Fruit fly (Drosophila melanogaster) whole organism, embryonic: ENCODE data around the gene Sgs1.
A peak's percentile ranks its signal among the peaks of the same experiment; 100 is the strongest.

Source experiments
- CG10366 ChIP-seq: fragments of 200-800 bp; sonication (Bioruptor generic); IDR thresholded peaks from 2 replicates; pipeline ENCODE4 v1.3.6; 2022; ENCODE audit warnings: missing biosample characterization, missing genetic modification characterization
- CG11723 ChIP-seq: fragments of 200-800 bp; sonication (Bioruptor generic); optimal IDR thresholded peaks from 2 replicates; lab custom pipeline; 2017; ENCODE audit warnings: missing biosample characterization, mild to moderate bottlenecking, missing genetic modification characterization
- CG12391 ChIP-seq: fragments of 200-800 bp; sonication (Bioruptor generic); optimal IDR thresholded peaks from 3 replicates; lab custom pipeline; 2018; ENCODE audit warnings: missing biosample characterization, mild to moderate bottlenecking, missing genetic modification characterization, moderate library complexity
- CG13424 ChIP-seq: fragments of 200-800 bp; sonication (Bioruptor generic); optimal IDR thresholded peaks from 2 replicates; lab custom pipeline; 2019; ENCODE audit warnings: missing biosample characterization, mild to moderate bottlenecking, missing genetic modification characterization, moderate library complexity
- CG14441 ChIP-seq: fragments of 200-800 bp; sonication (Bioruptor generic); IDR thresholded peaks from 2 replicates; pipeline ENCODE4 v1.3.6; 2022; ENCODE audit warnings: missing biosample characterization, missing genetic modification characterization
- CG14860 ChIP-seq: fragments of 200-800 bp; sonication (Bioruptor generic); IDR thresholded peaks from 3 replicates; pipeline ENCODE4 v1.3.6; 2022; ENCODE audit warnings: missing biosample characterization, missing genetic modification characterization; ENCODE audit not compliant: partially characterized antibody
- CG2889 ChIP-seq: fragments of 200-800 bp; sonication (Bioruptor generic); IDR thresholded peaks from 3 replicates; pipeline ENCODE4 v1.3.6; 2022; ENCODE audit warnings: missing biosample characterization, missing genetic modification characterization
- CG30403 ChIP-seq: fragments of 200-800 bp; sonication (Bioruptor generic); optimal IDR thresholded peaks from 3 replicates; lab custom pipeline; 2016; ENCODE audit warnings: missing biosample characterization, missing genetic modification characterization
- CG3065 ChIP-seq: fragments of 200-800 bp; sonication (Bioruptor generic); optimal IDR thresholded peaks from 2 replicates; lab custom pipeline; 2016; ENCODE audit warnings: missing biosample characterization, missing genetic modification characterization
- CG32532 ChIP-seq: fragments of 200-800 bp; sonication (Bioruptor generic); IDR thresholded peaks from 2 replicates; pipeline ENCODE4 v1.3.6; 2022; ENCODE audit warnings: missing biosample characterization, missing genetic modification characterization
- CG4282 ChIP-seq: fragments of 200-800 bp; sonication (Bioruptor generic); optimal IDR thresholded peaks from 2 replicates; lab custom pipeline; 2016; ENCODE audit warnings: missing biosample characterization, missing genetic modification characterization
- CG4820 ChIP-seq: fragments of 200-800 bp; sonication (Bioruptor generic); optimal IDR thresholded peaks from 3 replicates; lab custom pipeline; 2016; ENCODE audit warnings: missing biosample characterization, missing genetic modification characterization
- CG5180 ChIP-seq: fragments of 200-800 bp; sonication (Bioruptor generic); optimal IDR thresholded peaks from 3 replicates; lab custom pipeline; 2017; ENCODE audit warnings: missing biosample characterization, missing genetic modification characterization, mild to moderate bottlenecking, moderate library complexity, missing genetic modification reagents
- CG6254 ChIP-seq: fragments of 200-800 bp; sonication (Bioruptor generic); optimal IDR thresholded peaks from 3 replicates; lab custom pipeline; 2017; ENCODE audit warnings: mild to moderate bottlenecking, missing biosample characterization, missing genetic modification reagents, missing genetic modification characterization
- CG7963 ChIP-seq: fragments of 200-800 bp; sonication (Bioruptor generic); IDR thresholded peaks from 3 replicates; pipeline ENCODE4 v1.3.6; 2022; ENCODE audit warnings: missing biosample characterization, missing genetic modification characterization; ENCODE audit not compliant: partially characterized antibody
- CG9727 ChIP-seq: fragments of 200-800 bp; sonication (Bioruptor generic); optimal IDR thresholded peaks from 3 replicates; lab custom pipeline; 2017; ENCODE audit warnings: missing biosample characterization, mild to moderate bottlenecking, missing genetic modification characterization
- D ChIP-seq, 2 experiments: fragments of 200-800 bp in 1 of 2; fragments of >200 bp in 1 of 2; sonication (Bioruptor generic) in 1 of 2; optimal IDR thresholded peaks; 2 replicates in 1 of 2; 3 replicates in 1 of 2; lab custom pipeline; 2017; ENCODE audit warnings: mild to moderate bottlenecking in 1 of 2, missing biosample characterization in 1 of 2, missing genetic modification characterization in 1 of 2, missing genetic modification reagents in 1 of 2
- E2f1 ChIP-seq: fragments of 200-800 bp; sonication (Bioruptor generic); IDR thresholded peaks from 2 replicates; pipeline ENCODE4 v1.3.6; 2022; ENCODE audit warnings: missing biosample characterization, missing genetic modification characterization
- Mad ChIP-seq: fragments of 200-800 bp; sonication (Bioruptor generic); optimal IDR thresholded peaks from 2 replicates; lab custom pipeline; 2016; ENCODE audit warnings: missing biosample characterization, missing genetic modification characterization
- Myb ChIP-seq: fragments of 200-800 bp; sonication (Bioruptor generic); optimal IDR thresholded peaks from 2 replicates; lab custom pipeline; 2016; ENCODE audit warnings: missing biosample characterization, missing genetic modification characterization
- NC2β ChIP-seq: fragments of 200-800 bp; sonication (Bioruptor generic); optimal IDR thresholded peaks from 2 replicates; lab custom pipeline; 2016; ENCODE audit warnings: missing biosample characterization, missing genetic modification characterization
- Nf-YB ChIP-seq: fragments of 200-800 bp; sonication (Bioruptor generic); optimal IDR thresholded peaks from 3 replicates; lab custom pipeline; 2019; ENCODE audit warnings: missing biosample characterization, mild to moderate bottlenecking, missing genetic modification characterization, moderate library complexity
- Sin3A ChIP-seq: fragments of >200 bp; optimal IDR thresholded peaks from 2 replicates; lab custom pipeline; 2018
- Six4 ChIP-seq: fragments of 200-800 bp; sonication (Bioruptor generic); optimal IDR thresholded peaks from 2 replicates; lab custom pipeline; 2016; ENCODE audit warnings: missing biosample characterization, missing genetic modification characterization
- Sox100B ChIP-seq: fragments of 200-800 bp; sonication (Bioruptor generic); optimal IDR thresholded peaks from 3 replicates; lab custom pipeline; 2018; ENCODE audit warnings: missing biosample characterization, mild to moderate bottlenecking, missing genetic modification characterization
- Ssrp ChIP-seq: fragments of 200-800 bp; sonication (Bioruptor generic); optimal IDR thresholded peaks from 2 replicates; lab custom pipeline; 2018; ENCODE audit warnings: missing biosample characterization, mild to moderate bottlenecking, missing genetic modification characterization, moderate library complexity
- Stat92E ChIP-seq, 3 experiments: fragments of >200 bp in 2 of 3; fragments of 200-800 bp in 1 of 3; sonication (Bioruptor generic) in 1 of 3; optimal IDR thresholded peaks; 2 replicates each; lab custom pipeline; 2017 to 2019; ENCODE audit warnings: missing biosample characterization in 3 of 3, missing genetic modification characterization in 3 of 3, mild to moderate bottlenecking in 1 of 3, moderate library complexity in 1 of 3
- ab ChIP-seq: fragments of 200-800 bp; sonication (Bioruptor generic); optimal IDR thresholded peaks from 2 replicates; lab custom pipeline; 2016; ENCODE audit warnings: missing biosample characterization, missing genetic modification characterization
- cad ChIP-seq: fragments of >200 bp; optimal IDR thresholded peaks from 2 replicates; lab custom pipeline; 2017; ENCODE audit warnings: missing biosample characterization, missing genetic modification characterization
- cato ChIP-seq: fragments of 200-800 bp; sonication (Bioruptor generic); optimal IDR thresholded peaks from 2 replicates; lab custom pipeline; 2016; ENCODE audit warnings: missing biosample characterization, missing genetic modification characterization, borderline replicate concordance
- dpn ChIP-seq, 2 experiments: fragments of 200-800 bp; sonication (Bioruptor generic); optimal IDR thresholded peaks; 3 replicates each; lab custom pipeline; 2016; ENCODE audit warnings: missing biosample characterization in 2 of 2, missing genetic modification characterization in 2 of 2
- fd3F ChIP-seq: fragments of 200-800 bp; sonication (Bioruptor generic); optimal IDR thresholded peaks from 2 replicates; lab custom pipeline; 2018; ENCODE audit warnings: missing biosample characterization, mild to moderate bottlenecking, missing genetic modification characterization, moderate library complexity
- gfzf ChIP-seq: fragments of 200-800 bp; sonication (Bioruptor generic); optimal IDR thresholded peaks from 2 replicates; lab custom pipeline; 2016; ENCODE audit warnings: missing biosample characterization, mild to moderate bottlenecking, missing genetic modification characterization, moderate library complexity
- h ChIP-seq: fragments of >200 bp; optimal IDR thresholded peaks from 2 replicates; lab custom pipeline; 2017
- ind ChIP-seq: fragments of 200-800 bp; sonication (Bioruptor generic); optimal IDR thresholded peaks from 3 replicates; lab custom pipeline; 2016; ENCODE audit warnings: missing biosample characterization, missing genetic modification characterization
- ken ChIP-seq: fragments of 200-800 bp; sonication (Bioruptor generic); IDR thresholded peaks from 3 replicates; pipeline ENCODE4 v1.3.6; 2022; ENCODE audit warnings: missing biosample characterization, missing genetic modification characterization
- lab ChIP-seq: fragments of 200-800 bp; sonication (Bioruptor generic); optimal IDR thresholded peaks from 3 replicates; lab custom pipeline; 2017; ENCODE audit warnings: missing biosample characterization, missing genetic modification characterization, mild to moderate bottlenecking, moderate library complexity, missing genetic modification reagents
- nau ChIP-seq: fragments of 200-800 bp; sonication (Bioruptor generic); optimal IDR thresholded peaks from 3 replicates; lab custom pipeline; 2017; ENCODE audit warnings: missing biosample characterization, mild to moderate bottlenecking, missing genetic modification characterization, missing genetic modification reagents
- org-1 ChIP-seq: fragments of 200-800 bp; sonication (Bioruptor generic); optimal IDR thresholded peaks from 2 replicates; lab custom pipeline; 2017; ENCODE audit warnings: missing biosample characterization, missing genetic modification characterization
- pfk ChIP-seq: fragments of 200-800 bp; sonication (Bioruptor generic); optimal IDR thresholded peaks from 2 replicates; lab custom pipeline; 2018; ENCODE audit warnings: missing biosample characterization, mild to moderate bottlenecking, missing genetic modification characterization, moderate library complexity
- pros ChIP-seq: fragments of 200-800 bp; sonication (Bioruptor generic); optimal IDR thresholded peaks from 3 replicates; lab custom pipeline; 2019; ENCODE audit warnings: missing biosample characterization, mild to moderate bottlenecking, missing genetic modification characterization, moderate library complexity
- ranshi ChIP-seq: fragments of 200-800 bp; sonication (Bioruptor generic); IDR thresholded peaks from 2 replicates; pipeline ENCODE4 v1.3.6; 2022; ENCODE audit warnings: missing biosample characterization, missing genetic modification characterization
- salm ChIP-seq: fragments of 200-800 bp; sonication (Bioruptor generic); optimal IDR thresholded peaks from 2 replicates; lab custom pipeline; 2018; ENCODE audit warnings: missing biosample characterization, mild to moderate bottlenecking, missing genetic modification characterization
- sens ChIP-seq: fragments of 200-800 bp; sonication (Bioruptor generic); peaks from one replicate; lab custom pipeline; 2016; ENCODE audit warnings: missing biosample characterization, missing genetic modification characterization
- seq ChIP-seq: fragments of 200-800 bp; sonication (Bioruptor generic); IDR thresholded peaks from 2 replicates; pipeline ENCODE4 v1.3.6; 2022; ENCODE audit warnings: missing biosample characterization, missing genetic modification characterization
- tap ChIP-seq: fragments of 200-800 bp; optimal IDR thresholded peaks from 3 replicates; lab custom pipeline; 2019; ENCODE audit warnings: missing biosample characterization, mild to moderate bottlenecking, missing genetic modification characterization, moderate library complexity
- tin ChIP-seq: fragments of 200-800 bp; sonication (Bioruptor generic); optimal IDR thresholded peaks from 3 replicates; lab custom pipeline; 2016; ENCODE audit warnings: missing biosample characterization, missing genetic modification characterization
- yki ChIP-seq: fragments of >200 bp; optimal IDR thresholded peaks from 3 replicates; lab custom pipeline; 2018
- zfh1 ChIP-seq: fragments of 200-800 bp; sonication (Bioruptor generic); IDR thresholded peaks from 3 replicates; pipeline ENCODE4 v1.3.6; 2022; ENCODE audit warnings: missing biosample characterization, missing genetic modification characterization

Gene Sgs1

DNA sequence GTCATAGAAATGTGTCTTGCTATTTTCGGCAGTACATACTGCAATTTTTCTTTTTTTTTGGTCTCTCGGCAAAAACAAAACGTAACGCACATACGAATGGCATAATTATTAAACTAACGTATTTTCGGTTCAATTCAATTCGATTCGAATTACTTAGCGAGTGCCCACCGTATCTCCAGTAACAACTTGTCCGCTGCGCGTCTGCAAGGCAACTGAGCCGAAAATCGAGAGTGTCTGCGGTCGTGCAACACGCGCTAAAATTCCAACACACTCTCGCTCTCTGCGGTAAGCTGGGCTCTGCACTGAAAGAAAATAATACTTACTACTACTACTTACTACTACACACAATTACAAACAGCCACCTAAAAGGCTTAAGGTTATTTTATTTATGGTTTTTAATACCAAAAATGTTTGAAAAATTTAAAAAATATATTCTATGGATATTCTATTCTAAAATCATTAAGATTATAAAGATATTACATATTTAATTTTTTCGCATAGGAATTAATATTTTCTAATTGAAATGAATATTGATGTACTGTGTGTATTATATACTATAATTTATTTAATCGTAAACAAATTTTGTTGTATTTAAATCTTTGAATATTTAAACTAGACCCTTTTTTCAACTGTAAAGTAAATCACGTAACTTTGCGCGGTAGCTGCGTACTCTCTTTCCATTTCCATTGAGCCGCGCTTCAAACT is 30.5 kb upstream of the Sgs1 start, which contains the start of gene snsl (continued):
- TF ChIP-seq org-1 (GFP tag; lab: Kevin White, UChicago) (peak; percentile 53), NC2β (no peak), Mad (GFP tag; lab: Kevin White, UChicago) (no peak), CG11723 (GFP tag; lab: Kevin White, UChicago) (peak; percentile 35), CG14441 (GFP tag; lab: Robert Waterston, UW) (0 out of 2 replicates have a peak, but pooled peaks have one; percentile 25), cato (no peak), tap (peak; percentile 64), CG4820 (GFP tag; lab: Kevin White, UChicago) (peak; percentile 27), ranshi (GFP tag; lab: Robert Waterston, UW) (no peak), Sox100B (GFP tag; lab: Kevin White, UChicago) (peak; percentile 87), CG9727 (peak; percentile 71), Nf-YB (GFP tag; lab: Kevin White, UChicago) (peak; percentile 56), CG13424 (tag; lab: Kevin White, UChicago) (peak; percentile 88), nau (no peak), Sin3A (no peak), ind (GFP tag; lab: Kevin White, UChicago) (peak; percentile 0), dpn (GFP tag; optimal IDR thresholded peaks at IDR 0.05; lab: Kevin White, UChicago) (peak in 1 of 2 experiments; percentile 52), CG3065 (GFP tag; lab: Kevin White, UChicago) (no peak), pfk (GFP tag; lab: Kevin White, UChicago) (no peak), CG4282 (GFP tag; lab: Kevin White, UChicago) (no peak), D (optimal IDR thresholded peaks at IDR 0.05; lab: Kevin White, UChicago) (no peak), D (GFP tag; optimal IDR thresholded peaks at IDR 0.05; lab: Kevin White, UChicago) (peak; percentile 36), tin (peak; percentile 40), salm (tag; lab: Kevin White, UChicago) (peak; percentile 55), CG5180 (GFP tag; lab: Kevin White, UChicago) (peak; percentile 49), CG14860 (GFP tag; lab: Robert Waterston, UW) (no peak), CG2889 (GFP tag; lab: Robert Waterston, UW) (0 out of 3 replicates have a peak, but pooled peaks have one; percentile 27), Stat92E (GFP tag; optimal IDR thresholded peaks at IDR 0.05; lab: Kevin White, UChicago) (no peak), pros (GFP tag; lab: Kevin White, UChicago) (no peak), sens (GFP tag; lab: Kevin White, UChicago) (peak; percentile 84), Myb (no peak), lab (GFP tag; lab: Kevin White, UChicago) (peak; percentile 56), E2f1 (GFP tag; lab: Robert Waterston, UW) (peak; percentile 53; the same call in 1 of the 2 replicates), cad (GFP tag; lab: Kevin White, UChicago) (no peak), ken (GFP tag; lab: Robert Waterston, UW) (peak; percentile 56; the same call in 1 of the 3 replicates), yki (no peak), CG12391 (tag; lab: Kevin White, UChicago) (peak; percentile 81), CG6254 (no peak), fd3F (GFP tag; lab: Kevin White, UChicago) (peak; percentile 62), Ssrp (tag; lab: Kevin White, UChicago) (peak; percentile 62), CG10366 (peak; percentile 18; the same call in 1 of the 2 replicates), CG32532 (GFP tag; lab: Robert Waterston, UW) (peak; percentile 37; the same call in 1 of the 2 replicates), ab (GFP tag; lab: Kevin White, UChicago) (no peak), zfh1 (GFP tag; lab: Robert Waterston, UW) (no peak), seq (GFP tag; lab: Robert Waterston, UW) (0 out of 2 replicates have a peak, but pooled peaks have one; percentile 30), CG7963 (GFP tag; lab: Robert Waterston, UW) (no peak), gfzf (GFP tag; lab: Kevin White, UChicago) (no peak), h (lab: Kevin White, UChicago) (no peak), Six4 (GFP tag; lab: Kevin White, UChicago) (peak; percentile 35), CG30403 (GFP tag; lab: Kevin White, UChicago) (peak; percentile 67)
